Fruit fly (Drosophila melanogaster) whole organism, embryonic: ENCODE data around the gene CG8066.
A peak's percentile ranks its signal among the peaks of the same experiment; 100 is the strongest.

Source experiments
- Adf1 ChIP-seq: fragments of 200-800 bp; sonication (Bioruptor generic); IDR thresholded peaks from 2 replicates; pipeline ENCODE4 v1.3.6; 2022; ENCODE audit warnings: missing biosample characterization, missing genetic modification characterization
- Antp ChIP-seq: fragments of 200-800 bp; sonication (Bioruptor generic); optimal IDR thresholded peaks from 3 replicates; lab custom pipeline; 2016; ENCODE audit warnings: missing biosample characterization, missing genetic modification characterization
- Asciz ChIP-seq: fragments of 200-800 bp; sonication (Bioruptor generic); optimal IDR thresholded peaks from 2 replicates; lab custom pipeline; 2017; ENCODE audit warnings: missing biosample characterization, mild to moderate bottlenecking, missing genetic modification characterization, missing genetic modification reagents
- BEAF-32 ChIP-seq: fragments of 200-800 bp; sonication (Bioruptor generic); optimal IDR thresholded peaks from 3 replicates; lab custom pipeline; 2017; ENCODE audit warnings: missing biosample characterization, missing genetic modification characterization, mild to moderate bottlenecking, moderate library complexity, missing genetic modification reagents
- Bdp1 ChIP-seq: fragments of 200-800 bp; sonication (Bioruptor generic); optimal IDR thresholded peaks from 3 replicates; lab custom pipeline; 2016; ENCODE audit warnings: missing biosample characterization, missing genetic modification characterization
- CG10267 ChIP-seq: fragments of 200-800 bp; sonication (Bioruptor generic); optimal IDR thresholded peaks from 2 replicates; lab custom pipeline; 2018; ENCODE audit warnings: missing biosample characterization, mild to moderate bottlenecking, missing genetic modification characterization, moderate library complexity
- CG10959 ChIP-seq: fragments of 200-800 bp; sonication (Bioruptor generic); IDR thresholded peaks from 2 replicates; pipeline ENCODE4 v1.3.6; 2022; ENCODE audit warnings: missing biosample characterization, missing genetic modification characterization
- CG11093 ChIP-seq: fragments of 200-800 bp; sonication (Bioruptor generic); IDR thresholded peaks from 3 replicates; pipeline ENCODE4 v1.3.6; 2022; ENCODE audit warnings: missing biosample characterization, missing genetic modification characterization
- CG12236 ChIP-seq: fragments of 200-800 bp; sonication (Bioruptor generic); optimal IDR thresholded peaks from 2 replicates; lab custom pipeline; 2016; ENCODE audit warnings: missing biosample characterization, missing genetic modification characterization
- CG14710 ChIP-seq: fragments of 200-800 bp; sonication (Bioruptor generic); optimal IDR thresholded peaks from 3 replicates; lab custom pipeline; 2019; ENCODE audit warnings: missing biosample characterization, mild to moderate bottlenecking, missing genetic modification characterization, moderate library complexity
- CG15479 ChIP-seq: fragments of 200-800 bp; sonication (Bioruptor generic); optimal IDR thresholded peaks from 3 replicates; lab custom pipeline; 2019; ENCODE audit warnings: missing biosample characterization, mild to moderate bottlenecking, missing genetic modification characterization, moderate library complexity
- CG1602 ChIP-seq: fragments of 200-800 bp; sonication (Bioruptor generic); optimal IDR thresholded peaks from 3 replicates; lab custom pipeline; 2016; ENCODE audit warnings: missing biosample characterization, missing genetic modification characterization
- CG1603 ChIP-seq: fragments of 200-800 bp; sonication (Bioruptor generic); optimal IDR thresholded peaks from 2 replicates; lab custom pipeline; 2019; ENCODE audit warnings: missing biosample characterization, mild to moderate bottlenecking, missing genetic modification characterization, moderate library complexity
- CG1832 ChIP-seq: fragments of 200-800 bp; sonication (Bioruptor generic); optimal IDR thresholded peaks from 2 replicates; lab custom pipeline; 2017; ENCODE audit warnings: missing biosample characterization, mild to moderate bottlenecking, missing genetic modification characterization, inconsistent platforms
- CG31365 ChIP-seq: fragments of 200-800 bp; sonication (Bioruptor generic); optimal IDR thresholded peaks from 2 replicates; lab custom pipeline; 2018; ENCODE audit warnings: missing biosample characterization, mild to moderate bottlenecking, missing genetic modification characterization
- CG42726 ChIP-seq: fragments of 200-800 bp; sonication (Bioruptor generic); IDR thresholded peaks from 2 replicates; pipeline ENCODE4 v1.3.6; 2022; ENCODE audit warnings: missing biosample characterization, missing genetic modification characterization; ENCODE audit not compliant: partially characterized antibody
- CG4360 ChIP-seq: fragments of 200-800 bp; sonication (Bioruptor generic); IDR thresholded peaks from 2 replicates; pipeline ENCODE4 v1.3.6; 2022; ENCODE audit warnings: missing biosample characterization, missing genetic modification characterization
- CG6254 ChIP-seq: fragments of 200-800 bp; sonication (Bioruptor generic); optimal IDR thresholded peaks from 3 replicates; lab custom pipeline; 2017; ENCODE audit warnings: mild to moderate bottlenecking, missing biosample characterization, missing genetic modification reagents, missing genetic modification characterization
- CG8924 ChIP-seq: fragments of 200-800 bp; optimal IDR thresholded peaks from 3 replicates; lab custom pipeline; 2019; ENCODE audit warnings: missing biosample characterization, mild to moderate bottlenecking, missing genetic modification characterization, moderate library complexity
- CG9437 ChIP-seq: fragments of 200-800 bp; sonication (Bioruptor generic); optimal IDR thresholded peaks from 2 replicates; lab custom pipeline; 2018; ENCODE audit warnings: missing biosample characterization, mild to moderate bottlenecking, missing genetic modification characterization
- D ChIP-seq, 2 experiments: fragments of 200-800 bp in 1 of 2; fragments of >200 bp in 1 of 2; sonication (Bioruptor generic) in 1 of 2; optimal IDR thresholded peaks; 2 replicates in 1 of 2; 3 replicates in 1 of 2; lab custom pipeline; 2017; ENCODE audit warnings: mild to moderate bottlenecking in 1 of 2, missing biosample characterization in 1 of 2, missing genetic modification characterization in 1 of 2, missing genetic modification reagents in 1 of 2
- Dip3 ChIP-seq: fragments of 200-800 bp; sonication (Bioruptor generic); optimal IDR thresholded peaks from 3 replicates; lab custom pipeline; 2016; ENCODE audit warnings: missing biosample characterization, missing genetic modification characterization
- Dp ChIP-seq: fragments of 200-800 bp; sonication (Bioruptor generic); optimal IDR thresholded peaks from 2 replicates; lab custom pipeline; 2018; ENCODE audit warnings: missing biosample characterization, mild to moderate bottlenecking, missing genetic modification characterization, moderate library complexity
- Eip74EF ChIP-seq, 2 experiments: fragments of 200-800 bp in 1 of 2; fragments of >200 bp in 1 of 2; sonication (Bioruptor generic) in 1 of 2; optimal IDR thresholded peaks; 2 replicates each; lab custom pipeline; 2017 to 2019; ENCODE audit warnings: missing biosample characterization in 2 of 2, missing genetic modification characterization in 2 of 2, mild to moderate bottlenecking in 1 of 2, moderate library complexity in 1 of 2
- Ets65A ChIP-seq: fragments of 200-800 bp; sonication (Bioruptor generic); peaks from one replicate; lab custom pipeline; 2016; ENCODE audit warnings: missing biosample characterization, missing genetic modification characterization
- Hr39 ChIP-seq: fragments of >200 bp; optimal IDR thresholded peaks from 2 replicates; lab custom pipeline; 2017
- Hr51 ChIP-seq, 2 experiments: fragments of 200-800 bp; sonication (Bioruptor generic); optimal IDR thresholded peaks; 2 replicates in 1 of 2; 3 replicates in 1 of 2; lab custom pipeline; 2016 to 2018; ENCODE audit warnings: missing biosample characterization in 2 of 2, missing genetic modification characterization in 2 of 2, mild to moderate bottlenecking in 1 of 2, moderate library complexity in 1 of 2
- Mrtf ChIP-seq: fragments of 200-800 bp; sonication (Bioruptor generic); IDR thresholded peaks from 3 replicates; pipeline ENCODE4 v1.3.6; 2022; ENCODE audit warnings: missing biosample characterization, missing genetic modification characterization
- NC2β ChIP-seq: fragments of 200-800 bp; sonication (Bioruptor generic); optimal IDR thresholded peaks from 2 replicates; lab custom pipeline; 2016; ENCODE audit warnings: missing biosample characterization, missing genetic modification characterization
- NFAT ChIP-seq: fragments of 200-800 bp; sonication (Bioruptor generic); IDR thresholded peaks from 2 replicates; pipeline ENCODE4 v1.3.6; 2022; ENCODE audit warnings: missing biosample characterization, missing genetic modification characterization
- NK7.1 ChIP-seq: fragments of 200-800 bp; sonication (Bioruptor generic); optimal IDR thresholded peaks from 3 replicates; lab custom pipeline; 2016; ENCODE audit warnings: missing biosample characterization, missing genetic modification characterization
- Nf-YB ChIP-seq: fragments of 200-800 bp; sonication (Bioruptor generic); optimal IDR thresholded peaks from 3 replicates; lab custom pipeline; 2019; ENCODE audit warnings: missing biosample characterization, mild to moderate bottlenecking, missing genetic modification characterization, moderate library complexity
- bcd ChIP-seq: fragments of 200-800 bp; sonication (Bioruptor generic); optimal IDR thresholded peaks from 2 replicates; lab custom pipeline; 2017; ENCODE audit warnings: missing biosample characterization, mild to moderate bottlenecking, missing genetic modification characterization
- cg ChIP-seq: fragments of 200-800 bp; sonication (Bioruptor generic); optimal IDR thresholded peaks from 3 replicates; lab custom pipeline; 2019; ENCODE audit warnings: missing biosample characterization, mild to moderate bottlenecking, missing genetic modification characterization, moderate library complexity
- dm ChIP-seq: fragments of 200-800 bp; sonication (Bioruptor generic); optimal IDR thresholded peaks from 3 replicates; lab custom pipeline; 2016; ENCODE audit warnings: missing biosample characterization, missing genetic modification characterization
- dmrt11E ChIP-seq: fragments of 200-800 bp; sonication (Bioruptor generic); optimal IDR thresholded peaks from 3 replicates; lab custom pipeline; 2018; ENCODE audit warnings: missing biosample characterization, mild to moderate bottlenecking, missing genetic modification characterization, moderate library complexity
- ewg ChIP-seq: fragments of 200-800 bp; sonication (Bioruptor generic); optimal IDR thresholded peaks from 3 replicates; lab custom pipeline; 2017; ENCODE audit warnings: mild to moderate bottlenecking, missing biosample characterization, missing genetic modification reagents, missing genetic modification characterization
- grau ChIP-seq: fragments of 200-800 bp; optimal IDR thresholded peaks from 3 replicates; lab custom pipeline; 2019; ENCODE audit warnings: missing biosample characterization, mild to moderate bottlenecking, missing genetic modification characterization, moderate library complexity
- gt ChIP-seq: fragments of 200-800 bp; sonication (Bioruptor generic); IDR thresholded peaks from 2 replicates; pipeline ENCODE4 v1.3.6; 2022; ENCODE audit warnings: missing biosample characterization, missing genetic modification characterization
- hkb ChIP-seq, 2 experiments: fragments of 200-800 bp in 1 of 2; fragments of >200 bp in 1 of 2; sonication (Bioruptor generic) in 1 of 2; IDR thresholded peaks in 1 of 2; optimal IDR thresholded peaks in 1 of 2; 2 replicates each; pipeline versions ENCODE4 v1.3.6 to Lab custom; 2017 to 2022; ENCODE audit warnings: missing biosample characterization in 1 of 2, missing genetic modification characterization in 1 of 2
- lola ChIP-seq, 3 experiments: fragments of >200 bp in 2 of 3; fragments of 200-800 bp in 1 of 3; sonication (Bioruptor generic) in 1 of 3; optimal IDR thresholded peaks; 2 replicates each; lab custom pipeline; 2017 to 2019; ENCODE audit warnings: missing biosample characterization in 3 of 3, missing genetic modification characterization in 3 of 3, mild to moderate bottlenecking in 1 of 3, moderate library complexity in 1 of 3
- lov ChIP-seq, 2 experiments: fragments of 200-800 bp in 1 of 2; fragments of >200 bp in 1 of 2; sonication (Bioruptor generic) in 1 of 2; IDR thresholded peaks in 1 of 2; optimal IDR thresholded peaks in 1 of 2; 2 replicates in 1 of 2; 3 replicates in 1 of 2; pipeline versions ENCODE4 v1.3.6 to Lab custom; 2017 to 2022; ENCODE audit warnings: missing biosample characterization in 1 of 2, missing genetic modification characterization in 1 of 2
- mirr ChIP-seq: fragments of 200-800 bp; sonication (Bioruptor generic); optimal IDR thresholded peaks from 3 replicates; lab custom pipeline; 2018; ENCODE audit warnings: missing biosample characterization, mild to moderate bottlenecking, missing genetic modification characterization
- repo ChIP-seq: fragments of 200-800 bp; sonication (Bioruptor generic); optimal IDR thresholded peaks from 2 replicates; lab custom pipeline; 2016; ENCODE audit warnings: missing biosample characterization, missing genetic modification characterization
- stc ChIP-seq: fragments of 200-800 bp; sonication (Bioruptor generic); IDR thresholded peaks from 2 replicates; pipeline ENCODE4 v1.3.6; 2022; ENCODE audit warnings: missing biosample characterization, missing genetic modification characterization
- vnd ChIP-seq: fragments of 200-800 bp; sonication (Bioruptor generic); IDR thresholded peaks from 3 replicates; pipeline ENCODE4 v1.3.6; 2022; ENCODE audit warnings: missing biosample characterization, missing genetic modification characterization; ENCODE audit not compliant: partially characterized antibody
- wdn ChIP-seq: fragments of 200-800 bp; sonication (Bioruptor generic); IDR thresholded peaks from 2 replicates; pipeline ENCODE4 v1.3.6; 2022; ENCODE audit warnings: missing biosample characterization, missing genetic modification characterization
- zfh1 ChIP-seq: fragments of 200-800 bp; sonication (Bioruptor generic); IDR thresholded peaks from 3 replicates; pipeline ENCODE4 v1.3.6; 2022; ENCODE audit warnings: missing biosample characterization, missing genetic modification characterization

Gene CG8066

dm6 chr3R:14597935-14598424, 29.3 kb upstream of the CG8066 start:
- TF ChIP-seq mirr (no peak), Nf-YB (no peak), gt (GFP tag; lab: Robert Waterston, UW) (no peak), Antp (GFP tag; lab: Kevin White, UChicago) (no peak), dm (GFP tag; lab: Kevin White, UChicago) (no peak), Asciz (GFP tag; lab: Kevin White, UChicago) (peak; percentile 56), Adf1 (GFP tag; lab: Robert Waterston, UW) (no peak), CG1832 (peak; percentile 51), lola (GFP tag; optimal IDR thresholded peaks at IDR 0.05; lab: Kevin White, UChicago) (peak in 1 of 3 experiments; percentile 56), NFAT (GFP tag; lab: Robert Waterston, UW) (no peak), lov (optimal IDR thresholded peaks at IDR 0.05; lab: Kevin White, UChicago) (no peak), lov (GFP tag; IDR thresholded peaks at IDR 0.05; lab: Robert Waterston, UW) (no peak), BEAF-32 (GFP tag; lab: Kevin White, UChicago) (no peak), stc (peak; percentile 40; the same call in 1 of the 2 replicates), wdn (GFP tag; lab: Robert Waterston, UW) (no peak), CG31365 (tag; lab: Kevin White, UChicago) (no peak), Mrtf (no peak), CG8924 (tag; lab: Kevin White, UChicago) (peak; percentile 37), NC2β (GFP tag; lab: Kevin White, UChicago) (no peak), dmrt11E (peak; percentile 68), CG12236 (GFP tag; lab: Kevin White, UChicago) (no peak), CG1603 (tag; lab: Kevin White, UChicago) (peak; percentile 32), Dp (GFP tag; lab: Kevin White, UChicago) (no peak), Hr39 (lab: Kevin White, UChicago) (no peak), repo (GFP tag; lab: Kevin White, UChicago) (no peak), CG6254 (GFP tag; lab: Kevin White, UChicago) (peak; percentile 18), CG9437 (GFP tag; lab: Kevin White, UChicago) (no peak), CG4360 (GFP tag; lab: Robert Waterston, UW) (peak; percentile 85), CG11093 (GFP tag; lab: Robert Waterston, UW) (no peak), vnd (GFP tag; lab: Robert Waterston, UW) (no peak), bcd (GFP tag; lab: Kevin White, UChicago) (peak; percentile 16), cg (GFP tag; lab: Kevin White, UChicago) (peak; percentile 33), zfh1 (GFP tag; lab: Robert Waterston, UW) (peak; percentile 52; the same call in 1 of the 3 replicates), Eip74EF (GFP tag; optimal IDR thresholded peaks at IDR 0.05; lab: Kevin White, UChicago) (peak in 1 of 2 experiments; percentile 17), Hr51 (GFP tag; optimal IDR thresholded peaks at IDR 0.05; lab: Kevin White, UChicago) (peak in 1 of 2 experiments; percentile 53), Ets65A (GFP tag; lab: Kevin White, UChicago) (peak; percentile 85), CG10959 (no peak), NK7.1 (GFP tag; lab: Kevin White, UChicago) (no peak), grau (tag; lab: Kevin White, UChicago) (peak; percentile 37), D (optimal IDR thresholded peaks at IDR 0.05; lab: Kevin White, UChicago) (no peak), D (GFP tag; optimal IDR thresholded peaks at IDR 0.05; lab: Kevin White, UChicago) (peak; percentile 56), ewg (GFP tag; lab: Kevin White, UChicago) (peak; percentile 45), CG15479 (GFP tag; lab: Kevin White, UChicago) (peak; percentile 70), CG14710 (tag; lab: Kevin White, UChicago) (peak; percentile 38), CG1602 (GFP tag; lab: Kevin White, UChicago) (peak; percentile 22), Bdp1 (GFP tag; lab: Kevin White, UChicago) (no peak), CG42726 (GFP tag; lab: Robert Waterston, UW) (no peak), hkb (optimal IDR thresholded peaks at IDR 0.05; lab: Kevin White, UChicago) (no peak), hkb (GFP tag; IDR thresholded peaks at IDR 0.05; lab: Robert Waterston, UW) (0 out of 2 replicates have a peak, but pooled peaks have one; percentile 25), Dip3 (no peak), CG10267 (tag; lab: Kevin White, UChicago) (peak; percentile 33)
